Fruit fly (Drosophila melanogaster) whole organism, embryonic: ENCODE measurements around the gene CG14657.

Experiments used
- Asciz ChIP-seq: fragments of 200-800 bp; sonication (Bioruptor generic); optimal IDR thresholded peaks from 2 replicates; lab custom pipeline; 2017; ENCODE audit warnings: missing biosample characterization, mild to moderate bottlenecking, missing genetic modification characterization, missing genetic modification reagents
- Blimp-1 ChIP-seq: fragments of 200-800 bp; sonication (Bioruptor generic); optimal IDR thresholded peaks from 3 replicates; lab custom pipeline; 2018; ENCODE audit warnings: missing biosample characterization, missing genetic modification characterization, mild to moderate bottlenecking, moderate library complexity, missing genetic modification reagents
- CG10979 ChIP-seq: fragments of 200-800 bp; sonication (Bioruptor generic); optimal IDR thresholded peaks from 2 replicates; lab custom pipeline; 2018; ENCODE audit warnings: missing biosample characterization, mild to moderate bottlenecking, missing genetic modification characterization, moderate library complexity
- CG11247 ChIP-seq: fragments of 200-800 bp; sonication (Bioruptor generic); IDR thresholded peaks from 2 replicates; pipeline ENCODE4 v1.3.6; 2022; ENCODE audit warnings: missing biosample characterization, missing genetic modification characterization
- CG11456 ChIP-seq: fragments of 200-800 bp; sonication (Bioruptor generic); IDR thresholded peaks from 3 replicates; pipeline ENCODE4 v1.3.6; 2022; ENCODE audit warnings: missing biosample characterization, missing genetic modification characterization
- CG11723 ChIP-seq: fragments of 200-800 bp; sonication (Bioruptor generic); optimal IDR thresholded peaks from 2 replicates; lab custom pipeline; 2017; ENCODE audit warnings: missing biosample characterization, mild to moderate bottlenecking, missing genetic modification characterization
- CG12236 ChIP-seq: fragments of 200-800 bp; sonication (Bioruptor generic); optimal IDR thresholded peaks from 2 replicates; lab custom pipeline; 2016; ENCODE audit warnings: missing biosample characterization, missing genetic modification characterization
- CG12744 ChIP-seq: fragments of 200-800 bp; sonication (Bioruptor generic); optimal IDR thresholded peaks from 2 replicates; lab custom pipeline; 2016; ENCODE audit warnings: missing biosample characterization, missing genetic modification characterization
- CG12769 ChIP-seq: fragments of 200-800 bp; sonication (Bioruptor generic); optimal IDR thresholded peaks from 2 replicates; lab custom pipeline; 2019; ENCODE audit warnings: missing biosample characterization, mild to moderate bottlenecking, missing genetic modification characterization, moderate library complexity
- CG13296 ChIP-seq: fragments of 200-800 bp; sonication (Bioruptor generic); optimal IDR thresholded peaks from 3 replicates; lab custom pipeline; 2018; ENCODE audit warnings: missing biosample characterization, mild to moderate bottlenecking, missing genetic modification characterization
- CG14667 ChIP-seq: fragments of 200-800 bp; sonication (Bioruptor generic); IDR thresholded peaks from 2 replicates; pipeline ENCODE4 v1.3.6; 2022; ENCODE audit warnings: missing biosample characterization, missing genetic modification characterization
- CG14965 ChIP-seq: fragments of 200-800 bp; sonication (Bioruptor generic); optimal IDR thresholded peaks from 2 replicates; lab custom pipeline; 2016; ENCODE audit warnings: missing biosample characterization, missing genetic modification characterization, borderline replicate concordance
- CG16779 ChIP-seq: fragments of 200-800 bp; sonication (Bioruptor generic); IDR thresholded peaks from 2 replicates; pipeline ENCODE4 v1.3.6; 2022; ENCODE audit warnings: missing biosample characterization, missing genetic modification characterization
- CG1832 ChIP-seq: fragments of 200-800 bp; sonication (Bioruptor generic); optimal IDR thresholded peaks from 2 replicates; lab custom pipeline; 2017; ENCODE audit warnings: missing biosample characterization, mild to moderate bottlenecking, missing genetic modification characterization, inconsistent platforms
- CG18619 ChIP-seq: fragments of 200-800 bp; sonication (Bioruptor generic); optimal IDR thresholded peaks from 3 replicates; lab custom pipeline; 2017; ENCODE audit warnings: missing biosample characterization, mild to moderate bottlenecking, missing genetic modification characterization
- CG30431 ChIP-seq: fragments of 200-800 bp; sonication (Bioruptor generic); optimal IDR thresholded peaks from 2 replicates; lab custom pipeline; 2017; ENCODE audit warnings: missing biosample characterization, missing genetic modification characterization
- CG5180 ChIP-seq: fragments of 200-800 bp; sonication (Bioruptor generic); optimal IDR thresholded peaks from 3 replicates; lab custom pipeline; 2017; ENCODE audit warnings: missing biosample characterization, missing genetic modification characterization, mild to moderate bottlenecking, moderate library complexity, missing genetic modification reagents
- CG6654 ChIP-seq: fragments of 200-800 bp; sonication (Bioruptor generic); optimal IDR thresholded peaks from 2 replicates; lab custom pipeline; 2017; ENCODE audit warnings: missing biosample characterization, mild to moderate bottlenecking, missing genetic modification characterization
- CG8359 ChIP-seq: fragments of 200-800 bp; sonication (Bioruptor generic); optimal IDR thresholded peaks from 2 replicates; lab custom pipeline; 2017; ENCODE audit warnings: missing biosample characterization, mild to moderate bottlenecking, missing genetic modification characterization, borderline replicate concordance
- CG9817 ChIP-seq: fragments of 200-800 bp; sonication (Bioruptor generic); optimal IDR thresholded peaks from 2 replicates; lab custom pipeline; 2018; ENCODE audit warnings: missing biosample characterization, mild to moderate bottlenecking, missing genetic modification characterization, moderate library complexity
- Chrac-16 ChIP-seq: fragments of 200-800 bp; sonication (Bioruptor generic); optimal IDR thresholded peaks from 3 replicates; lab custom pipeline; 2016; ENCODE audit warnings: missing biosample characterization, missing genetic modification characterization
- D ChIP-seq, 2 experiments: fragments of 200-800 bp in 1 of 2; fragments of >200 bp in 1 of 2; sonication (Bioruptor generic) in 1 of 2; optimal IDR thresholded peaks; 2 replicates in 1 of 2; 3 replicates in 1 of 2; lab custom pipeline; 2017; ENCODE audit warnings: mild to moderate bottlenecking in 1 of 2, missing biosample characterization in 1 of 2, missing genetic modification characterization in 1 of 2, missing genetic modification reagents in 1 of 2
- Dad ChIP-seq: fragments of 200-800 bp; sonication (Bioruptor generic); optimal IDR thresholded peaks from 3 replicates; lab custom pipeline; 2016; ENCODE audit warnings: missing biosample characterization, missing genetic modification characterization
- Doc2 ChIP-seq: fragments of 200-800 bp; sonication (Bioruptor generic); IDR thresholded peaks from 2 replicates; pipeline ENCODE4 v1.3.6; 2022; ENCODE audit warnings: missing biosample characterization, missing genetic modification characterization
- Elba2 ChIP-seq: fragments of 200-800 bp; sonication (Bioruptor generic); optimal IDR thresholded peaks from 3 replicates; lab custom pipeline; 2016; ENCODE audit warnings: missing biosample characterization, missing genetic modification characterization
- H2.0 ChIP-seq: fragments of 200-800 bp; sonication (Bioruptor generic); IDR thresholded peaks from 2 replicates; pipeline ENCODE4 v1.3.6; 2022; ENCODE audit warnings: missing biosample characterization, missing genetic modification characterization
- Rx ChIP-seq: fragments of 200-800 bp; sonication (Bioruptor generic); IDR thresholded peaks from 2 replicates; pipeline ENCODE4 v1.3.6; 2022; ENCODE audit warnings: missing biosample characterization, missing genetic modification characterization
- Sin3A ChIP-seq: fragments of >200 bp; optimal IDR thresholded peaks from 2 replicates; lab custom pipeline; 2018
- Sry-δ ChIP-seq: fragments of 200-800 bp; sonication (Bioruptor generic); optimal IDR thresholded peaks from 2 replicates; lab custom pipeline; 2016; ENCODE audit warnings: missing biosample characterization, missing genetic modification characterization
- Stat92E ChIP-seq, 3 experiments: fragments of >200 bp in 2 of 3; fragments of 200-800 bp in 1 of 3; sonication (Bioruptor generic) in 1 of 3; optimal IDR thresholded peaks; 2 replicates each; lab custom pipeline; 2017 to 2019; ENCODE audit warnings: missing biosample characterization in 3 of 3, missing genetic modification characterization in 3 of 3, mild to moderate bottlenecking in 1 of 3, moderate library complexity in 1 of 3
- Xrp1 ChIP-seq: fragments of 200-800 bp; sonication (Bioruptor generic); IDR thresholded peaks from 2 replicates; pipeline ENCODE4 v1.3.6; 2022; ENCODE audit warnings: missing biosample characterization, missing genetic modification characterization
- bigmax ChIP-seq: fragments of 200-800 bp; sonication (Bioruptor generic); optimal IDR thresholded peaks from 2 replicates; lab custom pipeline; 2018; ENCODE audit warnings: missing biosample characterization, mild to moderate bottlenecking, missing genetic modification characterization
- cg ChIP-seq: fragments of 200-800 bp; sonication (Bioruptor generic); optimal IDR thresholded peaks from 3 replicates; lab custom pipeline; 2019; ENCODE audit warnings: missing biosample characterization, mild to moderate bottlenecking, missing genetic modification characterization, moderate library complexity
- ci ChIP-seq: fragments of 200-800 bp; sonication (Bioruptor generic); IDR thresholded peaks from 3 replicates; pipeline ENCODE4 v1.3.6; 2022; ENCODE audit warnings: missing biosample characterization, missing genetic modification characterization
- corto ChIP-seq: fragments of 200-800 bp; sonication (Bioruptor generic); optimal IDR thresholded peaks from 2 replicates; lab custom pipeline; 2016; ENCODE audit warnings: missing biosample characterization, mild to moderate bottlenecking, missing genetic modification characterization, moderate library complexity
- crol ChIP-seq: fragments of 200-800 bp; sonication (Bioruptor generic); IDR thresholded peaks from 2 replicates; pipeline ENCODE4 v1.3.6; 2022; ENCODE audit warnings: missing biosample characterization, missing genetic modification characterization
- disco-r ChIP-seq: fragments of 200-800 bp; sonication (Bioruptor generic); optimal IDR thresholded peaks from 2 replicates; lab custom pipeline; 2016; ENCODE audit warnings: missing biosample characterization, missing genetic modification characterization
- gce ChIP-seq: fragments of 200-800 bp; sonication (Bioruptor generic); IDR thresholded peaks from 3 replicates; pipeline ENCODE4 v1.3.6; 2022; ENCODE audit warnings: missing biosample characterization, missing genetic modification characterization
- h ChIP-seq: fragments of >200 bp; optimal IDR thresholded peaks from 2 replicates; lab custom pipeline; 2017
- hkb ChIP-seq, 2 experiments: fragments of 200-800 bp in 1 of 2; fragments of >200 bp in 1 of 2; sonication (Bioruptor generic) in 1 of 2; IDR thresholded peaks in 1 of 2; optimal IDR thresholded peaks in 1 of 2; 2 replicates each; pipeline versions ENCODE4 v1.3.6 to Lab custom; 2017 to 2022; ENCODE audit warnings: missing biosample characterization in 1 of 2, missing genetic modification characterization in 1 of 2
- ken ChIP-seq: fragments of 200-800 bp; sonication (Bioruptor generic); IDR thresholded peaks from 3 replicates; pipeline ENCODE4 v1.3.6; 2022; ENCODE audit warnings: missing biosample characterization, missing genetic modification characterization
- kni ChIP-seq: fragments of 200-800 bp; sonication (Bioruptor generic); optimal IDR thresholded peaks from 3 replicates; lab custom pipeline; 2017; ENCODE audit warnings: mild to moderate bottlenecking, missing biosample characterization, missing genetic modification reagents, missing genetic modification characterization
- p53 ChIP-seq: fragments of 200-800 bp; sonication (Bioruptor generic); optimal IDR thresholded peaks from 2 replicates; lab custom pipeline; 2016; ENCODE audit warnings: missing biosample characterization, missing genetic modification characterization
- pita ChIP-seq: fragments of 200-800 bp; sonication (Bioruptor generic); optimal IDR thresholded peaks from 2 replicates; lab custom pipeline; 2017; ENCODE audit warnings: missing biosample characterization, mild to moderate bottlenecking, missing genetic modification characterization
- ro ChIP-seq: fragments of 200-800 bp; sonication (Bioruptor generic); IDR thresholded peaks from 2 replicates; pipeline ENCODE4 v1.3.6; 2022; ENCODE audit warnings: missing biosample characterization, missing genetic modification characterization
- sna ChIP-seq: fragments of 200-800 bp; sonication (Bioruptor generic); IDR thresholded peaks from 2 replicates; pipeline ENCODE4 v1.3.6; 2022; ENCODE audit warnings: missing biosample characterization, missing genetic modification characterization; ENCODE audit not compliant: partially characterized antibody
- twi ChIP-seq: fragments of 200-800 bp; optimal IDR thresholded peaks from 2 replicates; lab custom pipeline; 2019; ENCODE audit warnings: missing biosample characterization, mild to moderate bottlenecking, missing genetic modification characterization, moderate library complexity
- usp ChIP-seq: fragments of >200 bp; optimal IDR thresholded peaks from 2 replicates; lab custom pipeline; 2017; ENCODE audit warnings: missing biosample characterization, missing genetic modification characterization
- vfl ChIP-seq: fragments of 200-800 bp; sonication (Bioruptor generic); optimal IDR thresholded peaks from 2 replicates; lab custom pipeline; 2016; ENCODE audit warnings: missing biosample characterization, missing genetic modification characterization
- vvl ChIP-seq: fragments of 200-800 bp; sonication (Bioruptor generic); IDR thresholded peaks from 2 replicates; pipeline ENCODE4 v1.3.6; 2022; ENCODE audit warnings: missing biosample characterization, missing genetic modification characterization
- wor ChIP-seq: fragments of 200-800 bp; sonication (Bioruptor generic); IDR thresholded peaks from 2 replicates; pipeline ENCODE4 v1.3.6; 2022; ENCODE audit warnings: missing biosample characterization, missing genetic modification characterization

The CG14657 gene

dm6 chr3R:4846787-4847186, 25.6 kb upstream of the CG14657 start (continued):
- no peak for TF ChIP-seq CG14965 (GFP tag; lab: Kevin White, UChicago)
- no peak for TF ChIP-seq Sry-δ (GFP tag; lab: Kevin White, UChicago)
- no peak for TF ChIP-seq Sin3A (lab: Kevin White, UChicago)
- no peak for TF ChIP-seq Elba2 (GFP tag; lab: Kevin White, UChicago)
- peak; percentile 79 for TF ChIP-seq CG10979 (tag; lab: Kevin White, UChicago)
- TF ChIP-seq gce (GFP tag; lab: Robert Waterston, UW): 0 out of 3 replicates have a peak, but pooled peaks have one; percentile 5
- TF ChIP-seq bigmax (GFP tag; lab: Kevin White, UChicago): no peak
- TF ChIP-seq Dad (GFP tag; lab: Kevin White, UChicago): peak; percentile 4
- TF ChIP-seq disco-r (GFP tag; lab: Kevin White, UChicago): no peak
- no peak for TF ChIP-seq Blimp-1
- TF ChIP-seq CG12744 (GFP tag; lab: Kevin White, UChicago): no peak
- TF ChIP-seq ro (GFP tag; lab: Robert Waterston, UW): no peak
- TF ChIP-seq sna (GFP tag; lab: Robert Waterston, UW): no peak
- TF ChIP-seq CG12769 (tag; lab: Kevin White, UChicago): peak; percentile 56
- TF ChIP-seq CG5180 (GFP tag; lab: Kevin White, UChicago): no peak
- TF ChIP-seq CG6654 (GFP tag; lab: Kevin White, UChicago): peak; percentile 2
- TF ChIP-seq pita: no peak
- no peak for TF ChIP-seq hkb (optimal IDR thresholded peaks at IDR 0.05; lab: Kevin White, UChicago)
- TF ChIP-seq hkb (GFP tag; IDR thresholded peaks at IDR 0.05; lab: Robert Waterston, UW): peak; percentile 45
- TF ChIP-seq ken: peak; percentile 62
- peak; percentile 10 for TF ChIP-seq Asciz
- peak in 1 of 3 experiments; percentile 27 for TF ChIP-seq Stat92E (GFP tag; optimal IDR thresholded peaks at IDR 0.05; lab: Kevin White, UChicago)
- TF ChIP-seq CG11723: no peak
- no peak for TF ChIP-seq vfl (GFP tag; lab: Kevin White, UChicago)
- peak; percentile 67 for TF ChIP-seq vvl (GFP tag; lab: Robert Waterston, UW)
- no peak for TF ChIP-seq CG12236 (GFP tag; lab: Kevin White, UChicago)
- no peak for TF ChIP-seq CG30431 (GFP tag; lab: Kevin White, UChicago)
- TF ChIP-seq twi (tag; lab: Kevin White, UChicago): no peak
- TF ChIP-seq Rx: no peak
- TF ChIP-seq cg (GFP tag; lab: Kevin White, UChicago): no peak
- peak; percentile 8 for TF ChIP-seq CG8359 (GFP tag; lab: Kevin White, UChicago)
- TF ChIP-seq Chrac-16 (GFP tag; lab: Kevin White, UChicago): peak; percentile 27
- TF ChIP-seq h (lab: Kevin White, UChicago): no peak
- TF ChIP-seq ci (GFP tag; lab: Robert Waterston, UW): 0 out of 3 replicates have a peak, but pooled peaks have one; percentile 20
- TF ChIP-seq corto: no peak
- TF ChIP-seq CG18619 (GFP tag; lab: Kevin White, UChicago): no peak
- TF ChIP-seq usp (GFP tag; lab: Kevin White, UChicago): no peak
- no peak for TF ChIP-seq CG11247
- no peak for TF ChIP-seq p53
- TF ChIP-seq CG11456 (GFP tag; lab: Robert Waterston, UW): no peak
- TF ChIP-seq CG1832 (GFP tag; lab: Kevin White, UChicago): no peak
- TF ChIP-seq kni: peak; percentile 35
- peak; percentile 56; the same call in 1 of the 2 replicates for TF ChIP-seq Xrp1 (GFP tag; lab: Robert Waterston, UW)
- TF ChIP-seq CG16779 (GFP tag; lab: Robert Waterston, UW): no peak
- no peak; the same call in 1 of the 2 replicates for TF ChIP-seq CG14667 (GFP tag; lab: Robert Waterston, UW)
- no peak for TF ChIP-seq Doc2 (GFP tag; lab: Robert Waterston, UW)
- no peak for TF ChIP-seq D (optimal IDR thresholded peaks at IDR 0.05; lab: Kevin White, UChicago)
- peak; percentile 18 for TF ChIP-seq D (GFP tag; optimal IDR thresholded peaks at IDR 0.05; lab: Kevin White, UChicago)
- TF ChIP-seq CG9817 (tag; lab: Kevin White, UChicago): no peak
- peak; percentile 22; the same call in 1 of the 2 replicates for TF ChIP-seq H2.0 (GFP tag; lab: Robert Waterston, UW)
- no peak for TF ChIP-seq CG13296 (GFP tag; lab: Kevin White, UChicago)
- TF ChIP-seq wor: peak; percentile 14; the same call in 1 of the 2 replicates
- no peak for TF ChIP-seq crol (GFP tag; lab: Robert Waterston, UW)
